Worm (Caenorhabditis elegans) whole organism, L1 larva: ENCODE results near the gene mev-1.
A peak's percentile ranks its signal among the peaks of the same experiment; 100 is the strongest.

Experiments used
- aha-1 ChIP-seq: fragments of 150-350 bp; optimal IDR thresholded peaks from 2 replicates; lab custom pipeline; 2014; ENCODE audit warnings: missing biosample characterization, missing genetic modification characterization
- alr-1 ChIP-seq: fragments of 200-800 bp; sonication (Bioruptor generic); optimal IDR thresholded peaks from 2 replicates; lab custom pipeline; 2018; ENCODE audit warnings: borderline replicate concordance, mild to moderate bottlenecking, missing genetic modification characterization, missing compliant biosample characterization
- ama-1 ChIP-seq: fragments of 150-350 bp; optimal IDR thresholded peaks from 2 replicates; lab custom pipeline; 2014
- blmp-1 ChIP-seq: fragments of 150-350 bp; optimal IDR thresholded peaks from 2 replicates; lab custom pipeline; 2014; ENCODE audit warnings: missing biosample characterization, missing genetic modification characterization
- ceh-88 ChIP-seq: fragments of 200-800 bp; sonication (Bioruptor generic); IDR thresholded peaks from 2 replicates; pipeline ENCODE4 v1.3.6; 2022; ENCODE audit warnings: missing genetic modification characterization, missing compliant biosample characterization
- ces-1 ChIP-seq: fragments of 150-350 bp; optimal IDR thresholded peaks from 2 replicates; lab custom pipeline; 2014; ENCODE audit warnings: missing biosample characterization, missing genetic modification reagents, missing genetic modification characterization
- dpl-1 ChIP-seq, 3 experiments: fragments of 150-350 bp in 2 of 3; sonication (generic microtip) in 1 of 3; optimal IDR thresholded peaks; 2 replicates each; lab custom pipeline; 2014 to 2017; ENCODE audit warnings: missing biosample characterization in 3 of 3, missing genetic modification characterization in 3 of 3, missing genetic modification reagents in 3 of 3
- efl-1 ChIP-seq, 4 experiments: fragments of 150-350 bp; optimal IDR thresholded peaks in 3 of 4; peaks in 1 of 4; 1 replicate in 1 of 4; 2 replicates in 3 of 4; lab custom pipeline; 2014; ENCODE audit warnings: missing biosample characterization in 2 of 4, missing genetic modification characterization in 2 of 4, missing genetic modification reagents in 2 of 4
- elt-3 ChIP-seq, 6 experiments: fragments of 150-350 bp in 1 of 6; sonication (generic microtip); optimal IDR thresholded peaks; 2 replicates each; lab custom pipeline; 2017 to 2018; ENCODE audit warnings: missing biosample characterization in 6 of 6, missing genetic modification characterization in 6 of 6, inconsistent platforms in 1 of 6
- fkh-8 ChIP-seq: sonication (generic microtip); optimal IDR thresholded peaks from 2 replicates; lab custom pipeline; 2016; ENCODE audit warnings: mild to moderate bottlenecking, missing genetic modification characterization, missing compliant biosample characterization
- fos-1 ChIP-seq: fragments of 150-350 bp; optimal IDR thresholded peaks from 2 replicates; lab custom pipeline; 2014; ENCODE audit warnings: missing biosample characterization, missing genetic modification characterization
- grh-1 ChIP-seq: fragments of 200-800 bp; sonication (Bioruptor generic); IDR thresholded peaks from 2 replicates; pipeline ENCODE4 v1.3.6; 2022; ENCODE audit warnings: missing genetic modification reagents, missing genetic modification characterization, missing compliant biosample characterization
- irx-1 ChIP-seq: sonication (generic microtip); optimal IDR thresholded peaks from 2 replicates; lab custom pipeline; 2016; ENCODE audit warnings: missing genetic modification characterization, missing compliant biosample characterization
- jun-1 ChIP-seq: fragments of 150-350 bp; optimal IDR thresholded peaks from 2 replicates; lab custom pipeline; 2014; ENCODE audit warnings: missing biosample characterization, missing genetic modification reagents, missing genetic modification characterization
- lin-14 ChIP-seq: fragments of 200-800 bp; sonication (Bioruptor generic); optimal IDR thresholded peaks from 2 replicates; lab custom pipeline; 2018; ENCODE audit warnings: mild to moderate bottlenecking, missing genetic modification characterization, moderate library complexity, missing compliant biosample characterization
- lin-15B ChIP-seq: fragments of 150-350 bp; sonication (generic microtip); optimal IDR thresholded peaks from 3 replicates; lab custom pipeline; 2014; ENCODE audit warnings: missing biosample characterization, missing genetic modification characterization
- lin-35 ChIP-seq, 2 experiments: fragments of 150-350 bp; optimal IDR thresholded peaks; 2 replicates each; lab custom pipeline; 2014; ENCODE audit warnings: missing biosample characterization in 2 of 2, missing genetic modification characterization in 2 of 2, missing genetic modification reagents in 2 of 2
- lsy-2 ChIP-seq, 2 experiments: fragments of 150-350 bp; optimal IDR thresholded peaks; 2 replicates each; lab custom pipeline; 2014; ENCODE audit warnings: missing biosample characterization in 2 of 2, missing genetic modification characterization in 2 of 2
- mep-1 ChIP-seq: fragments of 150-350 bp; optimal IDR thresholded peaks from 2 replicates; lab custom pipeline; 2014; ENCODE audit warnings: missing biosample characterization, missing genetic modification characterization
- nhr-20 ChIP-seq: sonication (generic microtip); optimal IDR thresholded peaks from 2 replicates; lab custom pipeline; 2016; ENCODE audit warnings: mild to moderate bottlenecking, missing genetic modification characterization, missing compliant biosample characterization
- nhr-47 ChIP-seq: sonication (generic microtip); optimal IDR thresholded peaks from 2 replicates; lab custom pipeline; 2016; ENCODE audit warnings: mild to moderate bottlenecking, missing genetic modification characterization, moderate library complexity, missing compliant biosample characterization
- nhr-71 ChIP-seq: sonication (generic microtip); optimal IDR thresholded peaks from 2 replicates; lab custom pipeline; 2016; ENCODE audit warnings: mild to moderate bottlenecking, missing genetic modification characterization, moderate library complexity, missing compliant biosample characterization
- nhr-85 ChIP-seq: sonication (generic microtip); peaks from one replicate; lab custom pipeline; 2016; ENCODE audit warnings: missing genetic modification characterization, inconsistent platforms, missing compliant biosample characterization
- nhr-90 ChIP-seq: sonication (generic microtip); optimal IDR thresholded peaks from 2 replicates; lab custom pipeline; 2016; ENCODE audit warnings: mild to moderate bottlenecking, missing genetic modification characterization, missing compliant biosample characterization; ENCODE audit not compliant: poor library complexity
- skn-1 ChIP-seq: fragments of 150-350 bp; optimal IDR thresholded peaks from 2 replicates; lab custom pipeline; 2014; ENCODE audit warnings: missing biosample characterization, missing genetic modification characterization
- snu-23 ChIP-seq: sonication (generic microtip); optimal IDR thresholded peaks from 2 replicates; lab custom pipeline; 2016; ENCODE audit warnings: missing genetic modification characterization, missing compliant biosample characterization
- unc-62 ChIP-seq: fragments of 150-350 bp; optimal IDR thresholded peaks from 2 replicates; lab custom pipeline; 2014; ENCODE audit warnings: missing biosample characterization, missing genetic modification reagents, missing genetic modification characterization
- zag-1 ChIP-seq: fragments of 150-350 bp; optimal IDR thresholded peaks from 2 replicates; lab custom pipeline; 2014; ENCODE audit warnings: missing biosample characterization, missing genetic modification characterization
- ztf-11 ChIP-seq, 2 experiments: sonication (generic microtip); optimal IDR thresholded peaks; 2 replicates each; lab custom pipeline; 2016 to 2017; ENCODE audit warnings: missing genetic modification characterization in 2 of 2, missing biosample characterization in 1 of 2, missing compliant biosample characterization in 1 of 2

The mev-1 gene

DNA sequence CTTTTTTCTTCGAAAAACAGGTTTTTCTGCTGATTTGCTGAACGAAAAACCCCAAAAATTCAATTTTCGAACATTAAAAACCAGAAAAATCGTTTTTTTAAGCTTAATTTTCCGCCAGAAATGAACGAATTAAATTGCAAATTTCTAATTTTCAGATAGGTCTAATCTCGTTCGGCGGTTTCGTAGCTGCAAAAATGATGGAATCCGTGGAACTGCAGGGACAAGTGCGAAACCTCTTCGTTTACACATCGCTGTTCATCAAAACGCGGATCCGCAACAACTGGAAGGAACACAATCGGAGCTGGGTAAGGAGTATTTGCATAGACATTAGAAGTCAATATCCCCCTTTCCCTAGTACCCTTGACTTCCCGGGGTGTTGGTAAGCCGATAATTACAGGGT is 2.0 kb downstream of the mev-1 start:
- no peak for TF ChIP-seq lin-15B
- no peak for TF ChIP-seq zag-1 (tag; lab: Kevin White, UChicago)
- TF ChIP-seq, all 84 proteins: peak for 0

ce11 chrIII:10337508-10338166 is 3.6 kb downstream of the mev-1 start, which contains the start of gene ttr-15:
Gene ttr-15 (plus strand): TSS chrIII:10337847.
- TF ChIP-seq grh-1 (GFP tag; lab: Robert Waterston, UW) (peak; percentile 35; the same call in 1 of the 2 replicates), aha-1 (tag; lab: Kevin White, UChicago) (no peak), irx-1 (tag; lab: Kevin White, UChicago) (peak; percentile 26), snu-23 (GFP tag; lab: Kevin White, UChicago) (peak; percentile 36), ztf-11 (tag; optimal IDR thresholded peaks at IDR 0.05; lab: Kevin White, UChicago) (no peak), nhr-90 (tag; lab: Kevin White, UChicago) (peak; percentile 38), nhr-71 (tag; lab: Kevin White, UChicago) (peak; percentile 60), lin-14 (GFP tag; lab: Kevin White, UChicago) (peak; percentile 77), lsy-2 (tag; optimal IDR thresholded peaks at IDR 0.05; lab: Kevin White, UChicago) (peak in 1 of 2 experiments; percentile 21), nhr-20 (tag; lab: Kevin White, UChicago) (peak; percentile 63), unc-62 (no peak), nhr-47 (tag; lab: Kevin White, UChicago) (peak; percentile 11), ama-1 (lab: Kevin White, UChicago) (peak; percentile 44), ces-1 (no peak), elt-3 (tag; optimal IDR thresholded peaks at IDR 0.05; lab: Kevin White, UChicago) (peak in 3 of 6 experiments; percentile 36 to 67 (median 48)), zag-1 (tag; lab: Kevin White, UChicago) (no peak), jun-1 (tag; lab: Kevin White, UChicago) (no peak), efl-1 (optimal IDR thresholded peaks at IDR 0.05; lab: Kevin White, UChicago) (peak in 1 of 2 experiments; percentile 12), efl-1 (GFP tag; optimal IDR thresholded peaks at IDR 0.05 in 1 of 2; lab: Kevin White, UChicago) (peak in 1 of 2 experiments; percentile 92), skn-1 (tag; lab: Kevin White, UChicago) (no peak), blmp-1 (tag; lab: Kevin White, UChicago) (peak; percentile 65), mep-1 (peak; percentile 41), dpl-1 (GFP tag; optimal IDR thresholded peaks at IDR 0.05; lab: Kevin White, UChicago) (no peak), fkh-8 (no peak), fos-1 (tag; lab: Kevin White, UChicago) (peak; percentile 13), nhr-85 (peak; percentile 96), lin-35 (GFP tag; optimal IDR thresholded peaks at IDR 0.05; lab: Kevin White, UChicago) (peak in 1 of 2 experiments; percentile 12)

DNA sequence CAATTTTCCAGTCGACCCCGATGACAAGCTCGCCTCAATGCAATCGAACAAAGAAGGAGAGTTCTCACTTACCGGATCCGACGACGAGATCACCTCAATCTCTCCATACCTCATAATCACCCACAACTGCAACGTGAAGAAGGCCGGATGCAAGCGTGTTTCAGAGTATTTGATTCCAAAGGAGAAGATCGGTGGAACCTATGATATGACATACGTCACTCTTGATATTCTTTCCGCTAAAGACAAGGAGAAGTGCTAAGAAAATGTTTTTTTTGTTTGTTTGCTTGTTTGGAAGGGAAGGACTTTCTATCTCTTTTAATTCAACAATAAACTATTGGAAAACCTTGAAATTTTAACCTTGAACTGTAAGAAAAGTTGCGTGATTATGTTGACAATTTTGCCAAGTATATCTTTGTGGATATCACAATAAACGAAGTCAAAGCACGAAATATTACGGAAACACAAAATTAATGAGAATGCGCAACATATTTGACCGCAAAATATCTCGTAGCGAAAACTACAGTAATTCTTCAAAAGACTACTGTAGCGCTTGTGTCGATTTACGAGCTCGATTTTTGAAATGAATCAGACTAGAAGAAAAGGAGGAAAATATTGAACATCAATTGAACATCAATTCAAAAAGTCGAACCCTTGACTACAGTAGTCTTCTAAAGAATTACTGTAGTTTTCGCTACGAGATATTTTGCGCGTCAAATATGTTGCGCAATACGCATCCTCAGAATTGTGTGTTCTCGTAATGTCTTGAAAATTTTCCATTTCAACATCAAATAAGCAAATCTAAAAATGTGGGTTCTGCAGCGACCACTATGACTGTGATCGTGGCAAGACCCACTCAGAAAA is 5.1 kb downstream of the mev-1 start:
- TF ChIP-seq grh-1 (GFP tag; lab: Robert Waterston, UW) (peak; percentile 12; the same call in 1 of the 2 replicates), lsy-2 (tag; optimal IDR thresholded peaks at IDR 0.05; lab: Kevin White, UChicago) (no peak), alr-1 (no peak), blmp-1 (tag; lab: Kevin White, UChicago) (peak; percentile 25), nhr-47 (tag; lab: Kevin White, UChicago) (peak; percentile 26), nhr-90 (tag; lab: Kevin White, UChicago) (peak; percentile 37), efl-1 (optimal IDR thresholded peaks at IDR 0.05; lab: Kevin White, UChicago) (no peak), efl-1 (GFP tag; optimal IDR thresholded peaks at IDR 0.05 in 1 of 2; lab: Kevin White, UChicago) (peak in 1 of 2 experiments; percentile 4), lin-14 (GFP tag; lab: Kevin White, UChicago) (peak; percentile 53), nhr-20 (tag; lab: Kevin White, UChicago) (peak; percentile 40), snu-23 (GFP tag; lab: Kevin White, UChicago) (peak; percentile 27), nhr-71 (tag; lab: Kevin White, UChicago) (peak; percentile 37), nhr-85 (peak; percentile 88), elt-3 (tag; optimal IDR thresholded peaks at IDR 0.05; lab: Kevin White, UChicago) (peak in 1 of 6 experiments; percentile 67), ceh-88 (no peak)

ce11 chrIII:10339949-10340348 is 5.9 kb downstream of the mev-1 start:
- no peak for TF ChIP-seq nhr-20 (tag; lab: Kevin White, UChicago)
- no peak for TF ChIP-seq efl-1 (optimal IDR thresholded peaks at IDR 0.05; lab: Kevin White, UChicago)
- peak in 1 of 2 experiments; percentile 56 for TF ChIP-seq efl-1 (GFP tag; optimal IDR thresholded peaks at IDR 0.05 in 1 of 2; lab: Kevin White, UChicago)
- TF ChIP-seq, all 84 proteins: peak for 1
